Worm (Caenorhabditis elegans) whole organism, midembryonic: Measurements from ENCODE around the gene F26G1.3.

Source experiments
- T22C8.4 ChIP-seq: fragments of 200-800 bp; sonication (Bioruptor generic); IDR thresholded peaks from 2 replicates; pipeline ENCODE4 v1.3.6; 2022; ENCODE audit warnings: missing genetic modification characterization, missing compliant biosample characterization
- cog-1 ChIP-seq: sonication (generic microtip); optimal IDR thresholded peaks from 2 replicates; lab custom pipeline; 2016; ENCODE audit warnings: missing genetic modification characterization, missing compliant biosample characterization
- flt-1 ChIP-seq: fragments of 200-800 bp; sonication (Bioruptor generic); IDR thresholded peaks from 2 replicates; pipeline ENCODE4 v1.3.6; 2022; ENCODE audit warnings: missing genetic modification characterization, missing compliant biosample characterization
- klf-2 ChIP-seq: fragments of 200-800 bp; sonication (Bioruptor generic); conservative IDR thresholded peaks from 2 replicates; pipeline ENCODE4 v1.3.6; 2022; ENCODE audit warnings: missing genetic modification reagents, missing genetic modification characterization, missing compliant biosample characterization
- med-1 ChIP-seq: sonication (generic microtip); optimal IDR thresholded peaks from 2 replicates; lab custom pipeline; 2017; ENCODE audit warnings: missing genetic modification characterization, mild to moderate bottlenecking, missing compliant biosample characterization, antibody characterized with exemption, missing genetic modification reagents; ENCODE audit not compliant: insufficient read depth
- ref-1 ChIP-seq: fragments of 200-800 bp; sonication (Bioruptor generic); conservative IDR thresholded peaks from 2 replicates; pipeline ENCODE4 v1.3.6; 2022; ENCODE audit warnings: missing genetic modification reagents, missing genetic modification characterization, missing compliant biosample characterization
- ztf-29 ChIP-seq: fragments of 200-800 bp; sonication (Bioruptor generic); IDR thresholded peaks from 2 replicates; pipeline ENCODE4 v1.3.6; 2022; ENCODE audit warnings: missing genetic modification reagents, missing genetic modification characterization, missing compliant biosample characterization

DNA sequence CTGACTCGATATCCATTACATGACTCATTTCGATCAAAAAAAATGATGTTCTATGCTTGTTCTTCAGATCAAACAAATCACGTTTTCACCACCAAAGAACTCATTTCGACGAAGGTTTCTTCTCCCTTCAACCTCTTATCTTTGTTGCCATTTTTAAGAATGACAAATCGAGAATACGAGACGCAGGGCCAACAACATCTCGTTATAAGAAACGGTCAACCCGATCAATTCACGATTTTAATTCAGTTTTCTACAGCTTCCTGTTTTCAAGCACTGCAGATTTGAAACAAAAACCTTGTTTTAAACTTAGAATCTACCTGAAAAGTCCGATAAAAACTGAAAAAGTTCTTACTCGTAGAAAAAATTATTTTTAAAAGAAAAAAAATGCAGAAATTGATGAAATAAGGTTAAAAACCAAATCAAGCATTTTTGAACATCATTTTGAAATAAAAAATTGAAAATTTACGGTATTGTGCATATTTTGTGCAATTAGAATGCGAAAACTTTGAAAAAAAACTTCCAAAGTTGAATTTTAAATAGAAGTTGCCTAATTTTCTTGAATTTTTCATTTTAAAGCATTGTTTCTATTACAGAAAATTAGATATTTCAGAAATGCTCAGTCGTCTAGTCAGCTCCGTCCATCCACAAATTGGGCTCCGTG is 16.9 kb upstream of the F26G1.3 start, which contains the start of gene acs-11:
- no peak for TF ChIP-seq flt-1
- no peak for TF ChIP-seq ztf-29 (GFP tag; lab: Robert Waterston, UW)
- TF ChIP-seq cog-1 (tag; lab: Kevin White, UChicago), result no peak
- TF ChIP-seq med-1, result no peak
- TF ChIP-seq T22C8.4 (GFP tag; lab: Robert Waterston, UW), result no peak
- no peak for TF ChIP-seq klf-2 (GFP tag; lab: Robert Waterston, UW)
- TF ChIP-seq ref-1 (GFP tag; lab: Robert Waterston, UW), result no peak
